Worm (Caenorhabditis elegans) whole organism, young adult: ENCODE data around the gene xtr-1.

Experiments used
- B0035.1 ChIP-seq: sonication (generic microtip); optimal IDR thresholded peaks from 2 replicates; lab custom pipeline; 2016; ENCODE audit warnings: missing genetic modification characterization, mild to moderate bottlenecking, missing compliant biosample characterization, missing genotype, missing genetic modification reagents
- C06A6.2 ChIP-seq: fragments of 200-800 bp; sonication (Bioruptor generic); conservative IDR thresholded peaks from 2 replicates; pipeline ENCODE4 v1.3.6; 2022; ENCODE audit warnings: missing genetic modification characterization, missing compliant biosample characterization
- F39B2.1 ChIP-seq: fragments of 200-800 bp; sonication (Bioruptor generic); IDR thresholded peaks from 2 replicates; pipeline ENCODE4 v1.3.6; 2022; ENCODE audit warnings: missing genetic modification reagents, missing genetic modification characterization, missing compliant biosample characterization
- T07F8.4 ChIP-seq: sonication (generic microtip); optimal IDR thresholded peaks from 2 replicates; lab custom pipeline; 2016; ENCODE audit warnings: mild to moderate bottlenecking, missing genetic modification characterization, moderate library complexity, missing compliant biosample characterization
- Y53G8AR.9 ChIP-seq: fragments of 200-800 bp; sonication (Bioruptor generic); conservative IDR thresholded peaks from 2 replicates; pipeline ENCODE4 v1.3.6; 2022; ENCODE audit warnings: missing genetic modification reagents, missing genetic modification characterization, missing compliant biosample characterization
- Y56A3A.18 ChIP-seq: fragments of 200-800 bp; sonication (Bioruptor generic); IDR thresholded peaks from 2 replicates; pipeline ENCODE4 v1.3.6; 2022; ENCODE audit warnings: missing genetic modification reagents, missing genetic modification characterization, missing compliant biosample characterization
- Y67H2A.10 ChIP-seq: fragments of 200-800 bp; sonication (Bioruptor generic); conservative IDR thresholded peaks from 2 replicates; pipeline ENCODE4 v1.3.6; 2022; ENCODE audit warnings: missing genetic modification reagents, missing genetic modification characterization, missing compliant biosample characterization
- ZK185.1 ChIP-seq: sonication (generic microtip); optimal IDR thresholded peaks from 2 replicates; lab custom pipeline; 2016; ENCODE audit warnings: mild to moderate bottlenecking, missing genetic modification characterization, missing compliant biosample characterization; ENCODE audit not compliant: poor library complexity, severe bottlenecking
- akir-1 ChIP-seq: fragments of 200-800 bp; sonication (Bioruptor generic); optimal IDR thresholded peaks from 2 replicates; lab custom pipeline; 2018; ENCODE audit warnings: mild to moderate bottlenecking, missing genetic modification characterization, moderate library complexity, missing compliant biosample characterization
- atf-7 ChIP-seq: sonication (generic microtip); optimal IDR thresholded peaks from 2 replicates; lab custom pipeline; 2017; ENCODE audit warnings: mild to moderate bottlenecking, missing genetic modification characterization, missing compliant biosample characterization
- attf-3 ChIP-seq: fragments of 200-800 bp; sonication (Bioruptor generic); conservative IDR thresholded peaks from 2 replicates; pipeline ENCODE4 v1.3.6; 2022; ENCODE audit warnings: missing genetic modification reagents, missing genetic modification characterization, missing compliant biosample characterization
- attf-5 ChIP-seq: fragments of 200-800 bp; sonication (Bioruptor generic); optimal IDR thresholded peaks from 2 replicates; lab custom pipeline; 2018; ENCODE audit warnings: mild to moderate bottlenecking, missing genetic modification characterization, missing compliant biosample characterization
- cebp-2 ChIP-seq: fragments of 200-800 bp; sonication (Bioruptor generic); IDR thresholded peaks from 2 replicates; pipeline ENCODE4 v1.3.6; 2022; ENCODE audit warnings: missing genetic modification characterization, missing compliant biosample characterization
- ceh-100 ChIP-seq: fragments of 200-800 bp; sonication (Bioruptor generic); IDR thresholded peaks from 2 replicates; pipeline ENCODE4 v1.3.6; 2022; ENCODE audit warnings: missing genetic modification reagents, missing genetic modification characterization, missing compliant biosample characterization
- ceh-91 ChIP-seq: fragments of 200-800 bp; sonication (Bioruptor generic); IDR thresholded peaks from 2 replicates; pipeline ENCODE4 v1.3.6; 2022; ENCODE audit warnings: missing genetic modification reagents, missing genetic modification characterization, missing compliant biosample characterization
- chd-7 ChIP-seq: sonication (generic microtip); optimal IDR thresholded peaks from 2 replicates; lab custom pipeline; 2016; ENCODE audit warnings: mild to moderate bottlenecking, missing genetic modification characterization, moderate library complexity, missing compliant biosample characterization
- dpl-1 ChIP-seq: fragments of 150-350 bp; optimal IDR thresholded peaks from 2 replicates; lab custom pipeline; 2014; ENCODE audit warnings: missing biosample characterization, missing genetic modification reagents, missing genetic modification characterization
- ekl-4 ChIP-seq: fragments of 200-800 bp; sonication (Bioruptor generic); IDR thresholded peaks from 2 replicates; pipeline ENCODE4 v1.3.6; 2022; ENCODE audit warnings: missing genetic modification reagents, missing genetic modification characterization, missing compliant biosample characterization
- gei-17 ChIP-seq: fragments of 200-800 bp; sonication (Bioruptor generic); optimal IDR thresholded peaks from 2 replicates; lab custom pipeline; 2018; ENCODE audit warnings: mild to moderate bottlenecking, missing genetic modification characterization, missing compliant biosample characterization
- him-1 ChIP-seq: sonication (generic microtip); optimal IDR thresholded peaks from 2 replicates; lab custom pipeline; 2016; ENCODE audit warnings: missing genotype, missing genetic modification reagents, missing genetic modification characterization, missing compliant biosample characterization
- hlh-12 ChIP-seq: sonication (generic microtip); optimal IDR thresholded peaks from 2 replicates; lab custom pipeline; 2016; ENCODE audit warnings: missing genetic modification characterization, missing compliant biosample characterization
- hsf-1 ChIP-seq: fragments of 200-800 bp; sonication (Bioruptor generic); IDR thresholded peaks from 2 replicates; pipeline ENCODE4 v1.3.6; 2022; ENCODE audit warnings: missing genetic modification reagents, missing genetic modification characterization, missing compliant biosample characterization
- let-526 ChIP-seq: fragments of 200-800 bp; sonication (Bioruptor generic); IDR thresholded peaks from 2 replicates; pipeline ENCODE4 v1.3.6; 2022; ENCODE audit warnings: missing genetic modification reagents, missing genetic modification characterization, missing compliant biosample characterization
- lin-26 ChIP-seq: fragments of 200-800 bp; sonication (Bioruptor generic); IDR thresholded peaks from 2 replicates; pipeline ENCODE4 v1.3.6; 2022; ENCODE audit warnings: missing genetic modification reagents, missing genetic modification characterization, missing compliant biosample characterization
- lin-35 ChIP-seq, 3 experiments: fragments of 150-350 bp in 2 of 3; sonication (generic microtip) in 1 of 3; optimal IDR thresholded peaks; 2 replicates each; lab custom pipeline; 2014 to 2018; ENCODE audit warnings: missing biosample characterization in 3 of 3, missing genetic modification characterization in 3 of 3, missing genetic modification reagents in 3 of 3
- lin-54 ChIP-seq: fragments of 200-800 bp; sonication (Bioruptor generic); optimal IDR thresholded peaks from 2 replicates; lab custom pipeline; 2018; ENCODE audit warnings: mild to moderate bottlenecking, missing genetic modification characterization, missing compliant biosample characterization
- madf-8 ChIP-seq: fragments of 200-800 bp; sonication (Bioruptor generic); conservative IDR thresholded peaks from 2 replicates; pipeline ENCODE4 v1.3.6; 2022; ENCODE audit warnings: missing genetic modification reagents, missing genetic modification characterization, missing compliant biosample characterization
- mcd-1 ChIP-seq: fragments of 200-800 bp; sonication (Bioruptor generic); IDR thresholded peaks from 2 replicates; pipeline ENCODE4 v1.3.6; 2022; ENCODE audit warnings: missing genetic modification reagents, missing genetic modification characterization, missing compliant biosample characterization
- nfya-1 ChIP-seq: sonication (generic microtip); optimal IDR thresholded peaks from 2 replicates; lab custom pipeline; 2017; ENCODE audit warnings: antibody characterized with exemption, missing compliant biosample characterization, missing genetic modification characterization, borderline replicate concordance; ENCODE audit not compliant: insufficient read depth
- nhr-179 ChIP-seq: sonication (generic microtip); optimal IDR thresholded peaks from 2 replicates; lab custom pipeline; 2016; ENCODE audit warnings: mild to moderate bottlenecking, missing genetic modification characterization, missing compliant biosample characterization
- nhr-80 ChIP-seq: sonication (generic microtip); optimal IDR thresholded peaks from 2 replicates; lab custom pipeline; 2016; ENCODE audit warnings: missing genetic modification characterization, missing compliant biosample characterization
- pbrm-1 ChIP-seq: fragments of 200-800 bp; sonication (Bioruptor generic); IDR thresholded peaks from 2 replicates; pipeline ENCODE4 v1.3.6; 2022; ENCODE audit warnings: missing genetic modification reagents, missing genetic modification characterization, missing compliant biosample characterization
- rcor-1 ChIP-seq: fragments of 200-800 bp; sonication (Bioruptor generic); IDR thresholded peaks from 2 replicates; pipeline ENCODE4 v1.3.6; 2022; ENCODE audit warnings: missing genetic modification reagents, missing genetic modification characterization, missing compliant biosample characterization
- rec-8 ChIP-seq, 2 experiments: sonication (generic microtip); optimal IDR thresholded peaks; 2 replicates each; lab custom pipeline; 2016; ENCODE audit warnings: mild to moderate bottlenecking in 2 of 2, missing genetic modification characterization in 2 of 2, missing genetic modification reagents in 2 of 2, missing genotype in 2 of 2, missing biosample characterization in 1 of 2, missing compliant biosample characterization in 1 of 2, moderate library complexity in 1 of 2
- repo-1 ChIP-seq: sonication (generic microtip); optimal IDR thresholded peaks from 2 replicates; lab custom pipeline; 2017; ENCODE audit warnings: mild to moderate bottlenecking, missing genetic modification characterization, missing compliant biosample characterization
- rpc-1 ChIP-seq, 2 experiments: fragments of 150-350 bp in 1 of 2; sonication (generic microtip) in 1 of 2; optimal IDR thresholded peaks; 2 replicates each; lab custom pipeline; 2014 to 2018; ENCODE audit warnings: missing biosample characterization in 1 of 2, missing genetic modification characterization in 1 of 2, missing genetic modification reagents in 1 of 2, missing genotype in 1 of 2
- snpc-1.1 ChIP-seq: sonication (generic microtip); optimal IDR thresholded peaks from 2 replicates; lab custom pipeline; 2017; ENCODE audit warnings: missing genetic modification characterization, mild to moderate bottlenecking, missing compliant biosample characterization, antibody characterized with exemption, moderate library complexity, missing genotype, missing genetic modification reagents; ENCODE audit not compliant: insufficient read depth
- snpc-4 ChIP-seq, 5 experiments: fragments of 150-350 bp in 1 of 5; sonication (generic microtip) in 4 of 5; optimal IDR thresholded peaks; 2 replicates each; lab custom pipeline; 2014 to 2018; ENCODE audit warnings: missing genetic modification characterization in 5 of 5, missing biosample characterization in 3 of 5, antibody characterized with exemption in 2 of 5, mild to moderate bottlenecking in 2 of 5, missing compliant biosample characterization in 2 of 5, missing genotype in 2 of 5, moderate library complexity in 2 of 5, missing genetic modification reagents in 1 of 5
- sptf-2 ChIP-seq: fragments of 200-800 bp; sonication (Bioruptor generic); optimal IDR thresholded peaks from 2 replicates; lab custom pipeline; 2018; ENCODE audit warnings: mild to moderate bottlenecking, missing genetic modification characterization, missing compliant biosample characterization
- tbp1 ChIP-seq: fragments of 200-800 bp; sonication (Bioruptor generic); optimal IDR thresholded peaks from 2 replicates; lab custom pipeline; 2018; ENCODE audit warnings: mild to moderate bottlenecking, missing genetic modification characterization, missing compliant biosample characterization
- unc-130 ChIP-seq: sonication (generic microtip); optimal IDR thresholded peaks from 2 replicates; lab custom pipeline; 2016; ENCODE audit warnings: missing genetic modification reagents, missing genetic modification characterization, missing compliant biosample characterization
- ztf-26 ChIP-seq: sonication (generic microtip); optimal IDR thresholded peaks from 2 replicates; lab custom pipeline; 2017; ENCODE audit warnings: missing genetic modification characterization, missing compliant biosample characterization

xtr-1 gene

DNA sequence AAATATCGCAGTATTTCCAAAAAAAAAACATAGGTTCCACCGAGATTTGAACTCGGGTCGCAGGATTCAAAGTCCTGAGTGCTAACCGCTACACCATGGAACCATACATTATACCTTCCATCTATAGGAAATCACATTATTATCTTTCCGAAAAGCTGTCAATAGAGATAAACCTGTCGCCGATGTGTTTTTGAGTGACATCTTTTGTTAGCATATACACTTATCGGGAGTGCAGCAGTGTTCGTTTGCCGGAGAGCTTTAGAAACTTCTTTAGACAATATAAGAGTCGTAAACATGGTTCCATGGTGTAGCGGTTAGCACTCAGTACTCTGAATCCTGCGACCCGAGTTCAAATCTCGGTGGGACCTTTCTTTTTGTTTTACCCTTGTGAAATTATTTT, 19.6 kb downstream of the xtr-1 start (continued):
- TF ChIP-seq Y53G8AR.9 (GFP tag; lab: Robert Waterston, UW) (peak; percentile 71; the same call in 1 of the 2 replicates), sptf-2 (no peak), tbp1 (GFP tag; lab: Kevin White, UChicago) (peak; percentile 88), chd-7 (tag; lab: Kevin White, UChicago) (no peak), ZK185.1 (tag; lab: Kevin White, UChicago) (peak; percentile 55), dpl-1 (GFP tag; lab: Kevin White, UChicago) (no peak), gei-17 (GFP tag; lab: Kevin White, UChicago) (no peak), T07F8.4 (tag; lab: Kevin White, UChicago) (no peak), him-1 (tag; lab: Kevin White, UChicago) (peak; percentile 28), let-526 (GFP tag; lab: Robert Waterston, UW) (no peak), unc-130 (no peak), attf-3 (GFP tag; lab: Robert Waterston, UW) (no peak), lin-54 (GFP tag; lab: Kevin White, UChicago) (no peak), ceh-100 (0 out of 2 replicates have a peak, but pooled peaks have one; percentile 23), nhr-179 (tag; lab: Kevin White, UChicago) (peak; percentile 10), atf-7 (tag; lab: Kevin White, UChicago) (peak; percentile 10), F39B2.1 (GFP tag; lab: Robert Waterston, UW) (no peak), akir-1 (no peak), lin-26 (GFP tag; lab: Robert Waterston, UW) (peak; percentile 93), attf-5 (peak; percentile 17), snpc-1.1 (tag; lab: Kevin White, UChicago) (no peak), rec-8 (tag; optimal IDR thresholded peaks at IDR 0.05; lab: Kevin White, UChicago) (peak in 1 of 2 experiments; percentile 5)

DNA sequence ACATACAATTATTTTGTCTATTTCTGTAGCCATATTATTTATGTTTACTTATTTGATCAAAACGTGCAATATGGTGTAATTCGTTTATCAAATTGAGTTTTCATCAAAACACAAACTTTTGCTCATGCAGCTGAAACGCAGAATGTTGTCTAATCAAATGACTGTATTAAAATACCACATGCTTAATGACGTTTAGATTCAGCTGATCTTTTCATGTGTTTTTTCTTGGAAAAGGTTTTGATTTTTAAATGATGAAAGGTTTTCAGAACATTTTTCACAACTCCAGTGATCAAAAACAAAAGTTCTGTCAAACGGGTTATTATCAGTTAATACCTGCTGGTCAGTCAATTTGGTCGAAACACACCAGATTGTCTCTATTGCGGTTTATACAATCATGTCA, 22.7 kb downstream of the xtr-1 start, which contains the start of gene Y62H9A.1:
Gene Y62H9A.1 (plus strand): TSS at position 282 of the 400 bp plus-strand sequence.
- TF ChIP-seq ekl-4, result no peak
- no peak for TF ChIP-seq Y53G8AR.9 (GFP tag; lab: Robert Waterston, UW)
- TF ChIP-seq C06A6.2, result no peak
- no peak for TF ChIP-seq snpc-4 (GFP tag; optimal IDR thresholded peaks at IDR 0.05; lab: Kevin White, UChicago)
- no peak for TF ChIP-seq snpc-4 (tag; optimal IDR thresholded peaks at IDR 0.05; lab: Kevin White, UChicago)
- TF ChIP-seq sptf-2, result no peak

DNA sequence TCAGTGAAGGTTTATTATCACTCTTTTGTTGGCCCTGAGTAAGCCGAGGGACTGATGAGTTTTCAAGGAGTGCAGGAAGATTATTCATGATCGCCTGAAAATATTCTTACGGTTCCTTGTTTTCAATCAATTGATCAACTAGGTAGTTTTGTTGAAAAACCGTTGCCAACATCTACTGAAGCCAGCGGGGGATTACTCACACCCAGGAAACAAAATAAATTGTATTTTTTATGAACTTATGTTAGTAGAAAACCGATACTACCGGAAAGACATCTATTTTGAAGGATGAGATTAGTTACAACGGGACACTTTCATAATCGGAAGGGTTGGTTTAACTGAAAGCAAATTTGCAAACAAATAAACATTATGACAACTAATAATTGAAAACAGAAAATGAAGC, 25.5 kb downstream of the xtr-1 start, which contains the start of gene Y62H9A.2:
Gene Y62H9A.2 (minus strand): TSS at position 101 of the 400 bp plus-strand sequence.
- no peak for TF ChIP-seq ztf-26 (tag; lab: Kevin White, UChicago)

DNA sequence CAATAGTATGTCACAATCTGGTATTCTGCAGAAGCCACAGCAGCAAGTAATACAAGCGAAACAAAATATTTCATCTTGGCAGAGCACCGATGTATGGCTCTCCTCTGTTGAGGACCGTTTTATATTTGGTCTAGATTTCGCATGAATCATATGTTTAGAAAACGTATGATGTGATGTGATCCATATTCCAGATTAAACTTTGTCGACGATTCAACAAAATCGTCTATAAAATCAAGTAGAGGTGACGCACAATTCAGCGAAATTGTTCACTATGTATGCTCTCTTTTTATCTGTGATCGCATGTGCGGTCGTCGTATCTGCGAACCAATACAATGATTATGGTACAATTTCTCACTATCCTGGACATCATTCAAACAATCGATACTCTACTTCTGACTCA, 27.3 kb downstream of the xtr-1 start, which contains the start of the genes Y62H9A.3 and Y62H9A.4:
Gene Y62H9A.3 (minus strand): TSS at position 101 of the 400 bp plus-strand sequence.
Gene Y62H9A.4 (plus strand): TSS at position 256 of the 400 bp plus-strand sequence.
- TF ChIP-seq akir-1 (no peak), madf-8 (GFP tag; lab: Robert Waterston, UW) (no peak), Y67H2A.10 (GFP tag; lab: Robert Waterston, UW) (no peak), nhr-80 (tag; lab: Kevin White, UChicago) (no peak), lin-35 (GFP tag; optimal IDR thresholded peaks at IDR 0.05; lab: Kevin White, UChicago) (no peak), hlh-12 (tag; lab: Kevin White, UChicago) (no peak), pbrm-1 (GFP tag; lab: Robert Waterston, UW) (no peak), repo-1 (tag; lab: Kevin White, UChicago) (no peak), cebp-2 (GFP tag; lab: Robert Waterston, UW) (no peak), rcor-1 (GFP tag; lab: Robert Waterston, UW) (no peak), Y56A3A.18 (GFP tag; lab: Robert Waterston, UW) (no peak), mcd-1 (GFP tag; lab: Robert Waterston, UW) (no peak), lin-54 (GFP tag; lab: Kevin White, UChicago) (no peak), hsf-1 (no peak), C06A6.2 (no peak), ceh-91 (GFP tag; lab: Robert Waterston, UW) (no peak), nfya-1 (no peak), B0035.1 (no peak), rpc-1 (optimal IDR thresholded peaks at IDR 0.05; lab: Kevin White, UChicago) (no peak), rpc-1 (tag; optimal IDR thresholded peaks at IDR 0.05; lab: Kevin White, UChicago) (no peak), let-526 (GFP tag; lab: Robert Waterston, UW) (no peak)
